Worm (Caenorhabditis elegans) whole organism, L4 larva: ENCODE results near the gene ZK813.3.

Source experiments
- T26A8.4 ChIP-seq: fragments of 200-800 bp; sonication (Bioruptor generic); IDR thresholded peaks from 2 replicates; pipeline ENCODE4 v1.3.6; 2022; ENCODE audit warnings: missing genetic modification characterization, missing compliant biosample characterization
- Y105C5A.15 ChIP-seq: fragments of 200-800 bp; sonication (Bioruptor generic); IDR thresholded peaks from 2 replicates; pipeline ENCODE4 v1.3.6; 2022; ENCODE audit warnings: missing genetic modification characterization, missing compliant biosample characterization
- ceh-44 ChIP-seq: fragments of 200-800 bp; sonication (Bioruptor generic); IDR thresholded peaks from 2 replicates; pipeline ENCODE4 v1.3.6; 2022; ENCODE audit warnings: missing genetic modification reagents, missing genetic modification characterization, missing compliant biosample characterization
- ceh-82 ChIP-seq: sonication (generic microtip); optimal IDR thresholded peaks from 2 replicates; lab custom pipeline; 2017; ENCODE audit warnings: missing biosample characterization, missing genetic modification characterization
- egl-27 ChIP-seq: sonication (generic microtip); optimal IDR thresholded peaks from 3 replicates; lab custom pipeline; 2017; ENCODE audit warnings: missing biosample characterization, missing genetic modification reagents, missing genetic modification characterization
- lir-3 ChIP-seq: sonication (generic microtip); optimal IDR thresholded peaks from 2 replicates; lab custom pipeline; 2016; ENCODE audit warnings: mild to moderate bottlenecking, missing genetic modification characterization, missing compliant biosample characterization
- nhr-11 ChIP-seq: fragments of 150-350 bp; optimal IDR thresholded peaks from 2 replicates; lab custom pipeline; 2014; ENCODE audit warnings: missing biosample characterization, missing genetic modification characterization
- nhr-76 ChIP-seq: fragments of 150-350 bp; optimal IDR thresholded peaks from 2 replicates; lab custom pipeline; 2014; ENCODE audit warnings: missing biosample characterization, missing genetic modification characterization
- sdz-12 ChIP-seq: fragments of 200-800 bp; sonication (Bioruptor generic); optimal IDR thresholded peaks from 2 replicates; lab custom pipeline; 2018; ENCODE audit warnings: mild to moderate bottlenecking, missing genetic modification characterization, missing compliant biosample characterization
- snpc-4 ChIP-seq: fragments of 150-350 bp; optimal IDR thresholded peaks from 2 replicates; lab custom pipeline; 2014; ENCODE audit warnings: missing biosample characterization, missing genetic modification characterization
- unc-62 ChIP-seq, 3 experiments: fragments of 150-350 bp in 1 of 3; sonication (generic microtip); optimal IDR thresholded peaks in 2 of 3; peaks in 1 of 3; 1 replicate in 1 of 3; 2 replicates in 2 of 3; lab custom pipeline; 2014 to 2017; ENCODE audit warnings: missing biosample characterization in 3 of 3, missing genetic modification characterization in 3 of 3, missing genetic modification reagents in 3 of 3, missing genotype in 1 of 3
- ztf-11 ChIP-seq: fragments of 150-350 bp; optimal IDR thresholded peaks from 2 replicates; lab custom pipeline; 2014; ENCODE audit warnings: missing biosample characterization, missing genetic modification characterization
- ztf-7 ChIP-seq: fragments of 150-350 bp; optimal IDR thresholded peaks from 2 replicates; lab custom pipeline; 2014; ENCODE audit warnings: missing biosample characterization, missing genetic modification characterization

DNA sequence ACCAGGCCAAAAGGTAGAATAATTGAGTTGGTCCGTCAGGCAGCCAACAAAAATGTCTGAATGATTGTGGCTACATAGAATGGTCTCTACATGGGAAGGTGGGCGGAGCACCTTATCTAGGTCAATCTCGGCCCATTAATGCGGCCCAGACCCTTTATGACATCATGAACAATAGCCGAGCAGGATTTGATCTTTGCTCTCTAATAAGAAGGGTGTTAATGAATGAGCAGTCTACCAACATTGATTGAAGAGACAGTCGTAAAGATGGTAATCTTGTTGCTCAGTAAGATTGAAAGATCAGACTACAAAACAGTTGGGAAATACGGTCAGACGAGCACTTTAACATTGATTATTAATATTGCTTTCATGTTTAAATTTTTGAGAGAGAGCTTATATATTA is 41.3 kb upstream of the ZK813.3 start:
- TF ChIP-seq Y105C5A.15 (GFP tag; lab: Robert Waterston, UW) (no peak), lir-3 (tag; lab: Kevin White, UChicago) (no peak), nhr-76 (tag; lab: Kevin White, UChicago) (no peak), unc-62 (GFP tag; optimal IDR thresholded peaks at IDR 0.05 in 1 of 2; lab: Kevin White, UChicago) (no peak), unc-62 (tag; optimal IDR thresholded peaks at IDR 0.05; lab: Kevin White, UChicago) (no peak), ceh-44 (GFP tag; lab: Robert Waterston, UW) (no peak), ceh-82 (tag; lab: Kevin White, UChicago) (no peak), nhr-11 (no peak), ztf-7 (tag; lab: Kevin White, UChicago) (no peak), ztf-11 (tag; lab: Kevin White, UChicago) (no peak), snpc-4 (no peak), egl-27 (tag; lab: Kevin White, UChicago) (no peak), sdz-12 (no peak), T26A8.4 (GFP tag; lab: Robert Waterston, UW) (no peak)
